Fruit fly (Drosophila melanogaster): ENCODE data around the gene CG2260.

Gene CG2260

DNA sequence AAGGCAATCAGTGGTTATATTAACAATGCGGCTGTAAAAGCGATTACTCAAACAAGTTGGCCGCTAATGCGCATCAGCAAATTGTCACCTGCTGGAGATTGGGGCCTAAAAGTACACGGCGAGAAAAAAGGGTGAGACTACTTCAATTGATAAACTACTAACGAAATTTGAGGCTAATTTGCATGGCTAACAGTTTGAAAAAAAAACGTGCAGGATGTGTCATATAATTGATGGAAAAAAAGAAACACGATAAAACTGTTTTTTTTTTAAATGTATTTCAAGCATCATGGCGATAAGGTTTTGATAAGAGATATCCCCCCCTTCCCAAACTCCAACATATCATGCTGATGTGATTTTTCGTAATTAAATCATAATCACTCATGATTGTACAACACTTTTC lies 8.2 kb downstream of the CG2260 start (continued):
- TF ChIP-seq sr (GFP tag; IDR thresholded peaks at IDR 0.05) = no peak
- no peak for TF ChIP-seq onecut (GFP tag; IDR thresholded peaks at IDR 0.05)
- TF ChIP-seq CG14667 (GFP tag; IDR thresholded peaks at IDR 0.05) = no peak
- TF ChIP-seq bcd (GFP tag; optimal IDR thresholded peaks at IDR 0.05) = no peak
- TF ChIP-seq sisA (GFP tag; IDR thresholded peaks at IDR 0.05) = no peak
- TF ChIP-seq otp (GFP tag; IDR thresholded peaks at IDR 0.05) = no peak
- TF ChIP-seq dmrt99B (tag; optimal IDR thresholded peaks at IDR 0.05) = peak; percentile 31
- TF ChIP-seq CG8290 (GFP tag; optimal IDR thresholded peaks at IDR 0.05) = no peak
- peak in 1 of 2 experiments; percentile 5 for TF ChIP-seq CG8290 (tag; optimal IDR thresholded peaks at IDR 0.05)
- TF ChIP-seq tgo (GFP tag; IDR thresholded peaks at IDR 0.05) = peak; percentile 38; the same call in 1 of the 3 replicates
- TF ChIP-seq CG2678 (tag; optimal IDR thresholded peaks at IDR 0.05) = peak; percentile 57
- TF ChIP-seq tna (GFP tag; IDR thresholded peaks at IDR 0.05; ENCODE audit: partially characterized antibody) = no peak
- peak; percentile 15; the same call in 1 of the 2 replicates for TF ChIP-seq ranshi (GFP tag; IDR thresholded peaks at IDR 0.05)
- TF ChIP-seq CG2116 (GFP tag; optimal IDR thresholded peaks at IDR 0.05) = no peak
- no peak for TF ChIP-seq ind (GFP tag; optimal IDR thresholded peaks at IDR 0.05)
- no peak for TF ChIP-seq Sin3A (optimal IDR thresholded peaks at IDR 0.05)
- TF ChIP-seq CG2120 (GFP tag; optimal IDR thresholded peaks at IDR 0.05) = peak; percentile 55
- TF ChIP-seq CG15011 (GFP tag; optimal IDR thresholded peaks at IDR 0.05) = peak; percentile 11
- TF ChIP-seq Elba2 (GFP tag; optimal IDR thresholded peaks at IDR 0.05) = no peak
- TF ChIP-seq CG17328 (GFP tag; IDR thresholded peaks at IDR 0.05) = no peak
- TF ChIP-seq CG5953 (GFP tag; IDR thresholded peaks at IDR 0.05) = no peak
- TF ChIP-seq CG1603 (tag; optimal IDR thresholded peaks at IDR 0.05) = no peak
- no peak for TF ChIP-seq Atf3 (GFP tag; optimal IDR thresholded peaks at IDR 0.05)
- TF ChIP-seq cwo (GFP tag; optimal IDR thresholded peaks at IDR 0.05) = peak; percentile 51
- TF ChIP-seq Chrac-16 (GFP tag; optimal IDR thresholded peaks at IDR 0.05) = no peak
- no peak for TF ChIP-seq CG8944 (GFP tag; optimal IDR thresholded peaks at IDR 0.05)
- TF ChIP-seq CG2202 (tag; optimal IDR thresholded peaks at IDR 0.05) = no peak
- no peak for TF ChIP-seq ac (GFP tag; optimal IDR thresholded peaks at IDR 0.05)
- no peak for TF ChIP-seq danr (GFP tag; IDR thresholded peaks at IDR 0.05)
- peak; percentile 59 for TF ChIP-seq CG18599 (GFP tag; optimal IDR thresholded peaks at IDR 0.05)
- TF ChIP-seq h (optimal IDR thresholded peaks at IDR 0.05) = no peak
- TF ChIP-seq tap (tag; optimal IDR thresholded peaks at IDR 0.05) = no peak
- TF ChIP-seq CrebB (tag; optimal IDR thresholded peaks at IDR 0.05) = no peak
- peak; percentile 8 for TF ChIP-seq Side (GFP tag; optimal IDR thresholded peaks at IDR 0.05)
- TF ChIP-seq HmgD (GFP tag; optimal IDR thresholded peaks at IDR 0.05) = no peak
- no peak for TF ChIP-seq ssp (GFP tag; IDR thresholded peaks at IDR 0.05)
- TF ChIP-seq CG7786 (GFP tag; optimal IDR thresholded peaks at IDR 0.05) = peak; percentile 4
- TF ChIP-seq lbe (GFP tag; optimal IDR thresholded peaks at IDR 0.05) = no peak
- no peak for TF ChIP-seq knrl (GFP tag; IDR thresholded peaks at IDR 0.05; ENCODE audit: partially characterized antibody)
- TF ChIP-seq ato (GFP tag; IDR thresholded peaks at IDR 0.05; ENCODE audit: partially characterized antibody) = no peak
- no peak for TF ChIP-seq Myb (GFP tag; optimal IDR thresholded peaks at IDR 0.05)
- TF ChIP-seq trh (GFP tag; optimal IDR thresholded peaks at IDR 0.05) = no peak
- TF ChIP-seq Fer1 (GFP tag; optimal IDR thresholded peaks at IDR 0.05) = peak; percentile 62
- TF ChIP-seq CG34376 (GFP tag; optimal IDR thresholded peaks at IDR 0.05) = peak; percentile 19
- TF ChIP-seq CG30020 (tag; optimal IDR thresholded peaks at IDR 0.05) = no peak
- no peak for TF ChIP-seq CG4820 (GFP tag; optimal IDR thresholded peaks at IDR 0.05)
- peak; percentile 2 for TF ChIP-seq Dip3 (GFP tag; optimal IDR thresholded peaks at IDR 0.05)
- TF ChIP-seq CG3847 (GFP tag; IDR thresholded peaks at IDR 0.05) = peak; percentile 45; the same call in 1 of the 2 replicates
- TF ChIP-seq CG14441 (GFP tag; IDR thresholded peaks at IDR 0.05) = peak; percentile 41
- TF ChIP-seq CG17612 (GFP tag; IDR thresholded peaks at IDR 0.05) = no peak
- TF ChIP-seq toy (GFP tag; IDR thresholded peaks at IDR 0.05) = no peak
- TF ChIP-seq abd-A (tag; optimal IDR thresholded peaks at IDR 0.05) = no peak
- TF ChIP-seq Hand (GFP tag; optimal IDR thresholded peaks at IDR 0.05) = no peak

Data from whole organism, embryonic.